Worm (Caenorhabditis elegans) whole organism, L4/young adult: Measurements from ENCODE around the gene try-12.

ENCODE experiments used
- W03F9.2 ChIP-seq: fragments of 150-350 bp; optimal IDR thresholded peaks from 2 replicates; lab custom pipeline; 2014; ENCODE audit warnings: missing biosample characterization, missing genetic modification characterization
- dao-5 ChIP-seq: sonication (generic microtip); optimal IDR thresholded peaks from 2 replicates; lab custom pipeline; 2016; ENCODE audit warnings: missing genotype, missing genetic modification characterization, moderate library complexity, missing compliant biosample characterization
- him-1 ChIP-seq: sonication (generic microtip); optimal IDR thresholded peaks from 2 replicates; lab custom pipeline; 2016; ENCODE audit warnings: missing genotype, missing genetic modification reagents, missing genetic modification characterization, missing compliant biosample characterization

- no peak for TF ChIP-seq him-1 (tag; lab: Kevin White, UChicago)
- TF ChIP-seq W03F9.2 (tag; lab: Kevin White, UChicago), result no peak
- TF ChIP-seq dao-5 (tag; lab: Kevin White, UChicago), result no peak
These were observed 48.3 kb downstream of the try-12 start, which contains the start of gene srh-79 for ce11 chrV:7497440-7497839.
